Comparison of ENCODE assay signal across 1 fruit fly cellular context in genomic region chr3L:11002923-11003322, dm6.
TF ChIP-seq lines count a peak whose summit lies in the region.

No protein-coding gene starts in this region.

TF ChIP-seq in whole organism, embryonic, 481 proteins besides CTCF, POLR2A, EP300 and RAD21 (continued from another document):
- TF ChIP-seq sr (GFP tag; IDR thresholded peaks at IDR 0.05; lab: Robert Waterston, UW) (0 out of 3 replicates have a peak, but pooled peaks have one; percentile 7), cwo (GFP tag; optimal IDR thresholded peaks at IDR 0.05; lab: Kevin White, UChicago) (no peak), CG2875 (GFP tag; optimal IDR thresholded peaks at IDR 0.05; lab: Kevin White, UChicago) (peak; percentile 50), kni (GFP tag; optimal IDR thresholded peaks at IDR 0.05; lab: Kevin White, UChicago) (peak; percentile 35), Sox102F (GFP tag; optimal IDR thresholded peaks at IDR 0.05; lab: Kevin White, UChicago) (peak; percentile 6), Xrp1 (GFP tag; IDR thresholded peaks at IDR 0.05; lab: Robert Waterston, UW) (peak; percentile 48), CG1024 (GFP tag; IDR thresholded peaks at IDR 0.05; lab: Robert Waterston, UW) (0 out of 2 replicates have a peak, but pooled peaks have one; percentile 32), CG6813 (GFP tag; optimal IDR thresholded peaks at IDR 0.05; lab: Kevin White, UChicago) (peak; percentile 21), CG33557 (GFP tag; optimal IDR thresholded peaks at IDR 0.05; lab: Kevin White, UChicago) (peak; percentile 46), CG11398 (GFP tag; optimal IDR thresholded peaks at IDR 0.05; lab: Kevin White, UChicago) (peak; percentile 22), CG11723 (GFP tag; optimal IDR thresholded peaks at IDR 0.05; lab: Kevin White, UChicago) (peak; percentile 2), bsh (GFP tag; optimal IDR thresholded peaks at IDR 0.05; lab: Kevin White, UChicago) (peak in 1 of 2 experiments; percentile 23), sens (GFP tag; lab: Kevin White, UChicago) (peak; percentile 66), CG2678 (tag; optimal IDR thresholded peaks at IDR 0.05; lab: Kevin White, UChicago) (peak; percentile 9), Sox100B (GFP tag; optimal IDR thresholded peaks at IDR 0.05; lab: Kevin White, UChicago) (peak; percentile 19), MTF-1 (GFP tag; optimal IDR thresholded peaks at IDR 0.05; lab: Kevin White, UChicago; ENCODE audit: borderline replicate concordance) (peak; percentile 31), PHDP (tag; optimal IDR thresholded peaks at IDR 0.05; lab: Kevin White, UChicago) (no peak), ken (GFP tag; IDR thresholded peaks at IDR 0.05; lab: Robert Waterston, UW) (0 out of 3 replicates have a peak, but pooled peaks have one; percentile 31), nau (GFP tag; optimal IDR thresholded peaks at IDR 0.05; lab: Kevin White, UChicago) (peak; percentile 5), otp (GFP tag; IDR thresholded peaks at IDR 0.05; lab: Robert Waterston, UW) (peak; percentile 37; the same call in 1 of the 3 replicates), CG7987 (GFP tag; optimal IDR thresholded peaks at IDR 0.05; lab: Kevin White, UChicago) (peak; percentile 25), bab2 (GFP tag; optimal IDR thresholded peaks at IDR 0.05; lab: Kevin White, UChicago) (peak; percentile 6), CG10959 (GFP tag; IDR thresholded peaks at IDR 0.05; lab: Robert Waterston, UW) (0 out of 2 replicates have a peak, but pooled peaks have one; percentile 29), vvl (GFP tag; IDR thresholded peaks at IDR 0.05; lab: Robert Waterston, UW) (0 out of 2 replicates have a peak, but pooled peaks have one; percentile 5), onecut (GFP tag; IDR thresholded peaks at IDR 0.05; lab: Robert Waterston, UW) (peak; percentile 33), CG17912 (GFP tag; optimal IDR thresholded peaks at IDR 0.05; lab: Kevin White, UChicago) (peak; percentile 8), CG6765 (GFP tag; optimal IDR thresholded peaks at IDR 0.05; lab: Kevin White, UChicago) (no peak), sqz (GFP tag; optimal IDR thresholded peaks at IDR 0.05; lab: Kevin White, UChicago) (peak; percentile 33), CG17385 (GFP tag; optimal IDR thresholded peaks at IDR 0.05; lab: Kevin White, UChicago) (peak; percentile 13), oc (tag; optimal IDR thresholded peaks at IDR 0.05; lab: Kevin White, UChicago) (peak; percentile 74), CG3407 (GFP tag; optimal IDR thresholded peaks at IDR 0.05; lab: Kevin White, UChicago) (peak; percentile 43), ATbp (GFP tag; optimal IDR thresholded peaks at IDR 0.05; lab: Kevin White, UChicago) (peak; percentile 68)
